Worm (Caenorhabditis elegans) whole organism, midembryonic: ENCODE measurements around the gene Y43F8C.6.

Source experiments
- T22C8.4 ChIP-seq: fragments of 200-800 bp; sonication (Bioruptor generic); IDR thresholded peaks from 2 replicates; pipeline ENCODE4 v1.3.6; 2022; ENCODE audit warnings: missing genetic modification characterization, missing compliant biosample characterization
- flt-1 ChIP-seq: fragments of 200-800 bp; sonication (Bioruptor generic); IDR thresholded peaks from 2 replicates; pipeline ENCODE4 v1.3.6; 2022; ENCODE audit warnings: missing genetic modification characterization, missing compliant biosample characterization
- klf-2 ChIP-seq: fragments of 200-800 bp; sonication (Bioruptor generic); conservative IDR thresholded peaks from 2 replicates; pipeline ENCODE4 v1.3.6; 2022; ENCODE audit warnings: missing genetic modification reagents, missing genetic modification characterization, missing compliant biosample characterization
- ref-1 ChIP-seq: fragments of 200-800 bp; sonication (Bioruptor generic); conservative IDR thresholded peaks from 2 replicates; pipeline ENCODE4 v1.3.6; 2022; ENCODE audit warnings: missing genetic modification reagents, missing genetic modification characterization, missing compliant biosample characterization
- tab-1 ChIP-seq: fragments of 200-800 bp; sonication (Bioruptor generic); IDR thresholded peaks from 2 replicates; pipeline ENCODE4 v1.3.6; 2022; ENCODE audit warnings: missing genetic modification characterization, missing compliant biosample characterization
- ztf-23 ChIP-seq: fragments of 200-800 bp; sonication (Bioruptor generic); IDR thresholded peaks from 2 replicates; pipeline ENCODE4 v1.3.6; 2022; ENCODE audit warnings: missing genetic modification reagents, missing genetic modification characterization, missing compliant biosample characterization
- ztf-29 ChIP-seq: fragments of 200-800 bp; sonication (Bioruptor generic); IDR thresholded peaks from 2 replicates; pipeline ENCODE4 v1.3.6; 2022; ENCODE audit warnings: missing genetic modification reagents, missing genetic modification characterization, missing compliant biosample characterization

- TF ChIP-seq ztf-29 (no peak), flt-1 (GFP tag; lab: Robert Waterston, UW) (no peak), tab-1 (GFP tag; lab: Robert Waterston, UW) (no peak), ref-1 (no peak), klf-2 (GFP tag; lab: Robert Waterston, UW) (no peak), ztf-23 (no peak), T22C8.4 (GFP tag; lab: Robert Waterston, UW) (no peak)
Observed at ce11 chrV:19632546-19632945, 8.2 kb downstream of the Y43F8C.6 start, which contains the start of gene Y43F8C.5.
